Fruit fly (Drosophila melanogaster): ENCODE measurements around the gene Npc2a.

Gene Npc2a

DNA sequence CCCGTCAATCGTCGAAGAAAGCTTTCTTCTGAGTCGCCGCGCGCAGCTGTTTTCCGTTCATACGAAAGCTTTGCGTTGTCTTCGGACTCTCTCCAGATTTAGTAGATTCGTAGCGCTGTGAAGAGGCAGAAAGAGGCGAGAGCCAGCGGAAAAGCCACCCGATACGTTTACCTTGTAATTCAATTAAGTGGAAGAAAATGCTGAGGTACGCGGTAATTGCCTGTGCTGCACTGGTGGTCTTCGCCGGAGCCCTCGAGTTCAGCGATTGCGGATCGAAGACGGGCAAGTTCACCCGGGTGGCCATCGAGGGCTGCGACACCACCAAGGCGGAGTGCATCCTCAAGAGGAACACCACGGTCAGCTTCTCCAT is at the start of gene Npc2a:
Gene Npc2a (plus strand): TSS at position 99 of the 370 bp plus-strand sequence.
- TF ChIP-seq Eip93F (GFP tag; optimal IDR thresholded peaks at IDR 0.05) (no peak), CG3919 (GFP tag; optimal IDR thresholded peaks at IDR 0.05) (peak; percentile 3), CG10631 (GFP tag; optimal IDR thresholded peaks at IDR 0.05) (no peak), Hr38 (GFP tag; optimal IDR thresholded peaks at IDR 0.05) (no peak), CG7368 (GFP tag; optimal IDR thresholded peaks at IDR 0.05) (no peak), svp (GFP tag) (peak; percentile 63), fkh (GFP tag; optimal IDR thresholded peaks at IDR 0.05) (no peak), CG32006 (GFP tag; optimal IDR thresholded peaks at IDR 0.05) (no peak), CG31627 (GFP tag; optimal IDR thresholded peaks at IDR 0.05) (no peak), Eip78C (GFP tag) (peak; percentile 28)

DNA sequence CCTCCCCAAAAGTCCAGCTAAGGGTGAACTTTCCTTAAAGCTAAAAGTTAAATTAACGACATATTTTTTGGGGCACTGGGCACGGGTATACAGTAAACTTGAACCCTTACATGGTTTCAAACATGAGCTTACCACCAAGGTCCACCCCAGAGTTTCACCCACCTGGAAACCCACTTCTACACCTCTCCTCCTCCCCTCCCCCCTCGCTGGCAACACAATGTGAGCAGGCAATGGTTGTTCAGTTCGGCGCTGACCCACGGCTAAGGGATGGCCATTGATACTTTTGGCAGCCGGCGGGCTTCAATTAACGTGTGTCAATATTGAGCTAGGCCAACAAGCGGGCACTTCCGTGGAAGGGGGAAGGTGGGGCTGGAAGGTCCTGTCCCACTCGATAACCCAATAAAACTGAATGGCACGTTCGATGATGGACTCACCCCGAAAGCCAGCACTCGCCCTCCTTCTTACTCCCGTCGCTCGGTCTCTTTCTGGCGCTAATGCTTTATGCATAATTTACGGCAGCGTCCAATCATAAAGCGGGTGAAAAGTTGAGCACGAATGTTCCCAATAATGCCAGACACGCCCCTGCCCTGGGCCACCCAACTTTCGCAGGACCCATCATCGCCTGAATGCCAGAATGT is 43.5 kb upstream of the Npc2a start:
- TF ChIP-seq svp (GFP tag) (peak; percentile 51), net (GFP tag; optimal IDR thresholded peaks at IDR 0.05) (no peak)

DNA sequence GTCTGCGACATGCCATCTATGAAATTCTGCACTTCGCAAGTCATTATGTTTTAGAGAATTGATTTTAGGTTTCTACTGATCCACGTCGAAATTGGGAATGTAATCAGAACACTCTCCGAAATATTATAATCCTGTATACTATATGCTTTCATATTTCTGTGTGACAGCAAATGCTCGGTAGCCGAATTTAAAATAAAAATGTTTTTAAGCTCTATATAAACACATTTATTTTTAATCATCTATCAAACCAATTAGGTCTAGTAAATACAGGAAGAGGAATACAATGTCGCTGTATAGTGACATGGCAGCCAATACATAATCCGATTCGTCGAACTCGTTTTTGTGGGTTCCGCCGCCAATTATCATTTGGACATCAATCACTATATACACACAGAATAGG is 42.5 kb upstream of the Npc2a start, which contains the start of gene CG15357:
Gene CG15357 (minus strand): TSS at position 101 of the 400 bp plus-strand sequence.
- TF ChIP-seq CG6163 (GFP tag; IDR thresholded peaks at IDR 0.05) (no peak), esn (GFP tag; optimal IDR thresholded peaks at IDR 0.05) (no peak), dsx (GFP tag; optimal IDR thresholded peaks at IDR 0.05; ENCODE audit: poor library complexity, severe bottlenecking) (no peak), CG16779 (tag; optimal IDR thresholded peaks at IDR 0.05) (no peak), Ets96B (tag; optimal IDR thresholded peaks at IDR 0.05) (no peak), CG11762 (GFP tag; optimal IDR thresholded peaks at IDR 0.05; ENCODE audit: insufficient read depth) (no peak), Hr4 (GFP tag; optimal IDR thresholded peaks at IDR 0.05) (no peak), Ets21C (GFP tag; optimal IDR thresholded peaks at IDR 0.05) (no peak), svp (GFP tag) (no peak), CG11294 (GFP tag; IDR thresholded peaks at IDR 0.05) (no peak), CG8319 (GFP tag; optimal IDR thresholded peaks at IDR 0.05) (no peak), net (GFP tag; optimal IDR thresholded peaks at IDR 0.05) (no peak), Met (GFP tag; optimal IDR thresholded peaks at IDR 0.05) (no peak)

DNA sequence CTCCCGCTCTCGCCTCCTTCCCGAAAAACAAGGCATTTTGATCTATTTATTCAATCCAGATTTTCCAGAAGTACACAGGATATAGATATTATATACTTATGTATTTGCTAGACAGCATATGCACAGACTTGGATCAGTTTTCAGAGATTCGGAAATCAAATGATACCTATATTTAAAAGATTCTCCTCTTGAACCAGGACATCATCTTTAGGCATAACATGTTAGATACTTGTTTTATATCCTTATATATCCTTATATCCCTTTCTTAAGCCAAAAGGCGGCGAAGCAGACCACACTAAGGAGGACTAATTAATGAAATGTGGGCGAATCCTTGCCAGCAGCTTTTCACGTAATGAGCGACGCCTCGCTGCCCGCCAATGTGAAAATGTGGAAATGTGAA is 41.5 kb upstream of the Npc2a start, which contains the start of gene CG33673:
Gene CG33673 (minus strand): TSS at position 101 of the 400 bp plus-strand sequence.
- no peak for TF ChIP-seq pdm3 (GFP tag; optimal IDR thresholded peaks at IDR 0.05)

DNA sequence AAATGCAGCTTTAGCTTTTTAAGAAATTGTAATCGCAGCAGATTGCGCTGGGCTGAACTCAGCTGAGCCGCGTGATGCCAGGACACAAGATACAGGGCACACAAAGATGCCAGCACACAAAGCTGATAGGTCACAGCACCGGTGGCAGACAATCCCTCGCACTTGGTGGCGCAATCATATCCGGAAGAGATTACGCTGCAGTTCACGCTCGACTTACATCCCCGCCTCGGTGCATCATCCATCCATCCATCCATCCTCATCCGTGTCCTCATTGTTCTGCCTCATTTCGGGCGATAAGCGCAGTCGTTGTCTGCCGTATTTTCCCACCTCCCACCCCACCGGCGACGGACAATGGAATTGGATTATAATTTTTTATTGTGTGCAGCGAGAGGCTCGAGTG is 40.1 kb upstream of the Npc2a start:
- TF ChIP-seq Ets21C (GFP tag; optimal IDR thresholded peaks at IDR 0.05) (no peak), svp (GFP tag) (peak; percentile 93)

DNA sequence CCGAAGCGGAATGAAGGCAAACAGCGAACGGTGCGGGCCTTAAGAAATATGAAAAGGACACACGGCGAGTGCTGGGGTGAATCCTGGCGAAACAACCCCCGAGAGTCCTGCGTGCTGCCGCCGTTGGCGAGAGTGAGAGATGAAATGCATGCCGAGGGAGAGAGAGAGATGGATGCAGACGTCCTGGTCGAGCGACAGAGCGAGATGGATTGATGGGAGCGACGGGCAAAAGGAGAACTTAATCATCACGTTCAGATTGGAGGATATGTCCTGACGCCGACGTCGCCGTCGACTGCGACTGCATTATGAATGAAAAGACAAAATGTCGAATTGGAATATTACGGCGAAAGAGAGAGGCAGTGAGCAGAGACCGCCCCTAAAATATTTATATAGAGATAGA is 33.5 kb upstream of the Npc2a start:
- TF ChIP-seq CG4318 (GFP tag; optimal IDR thresholded peaks at IDR 0.05), result no peak

DNA sequence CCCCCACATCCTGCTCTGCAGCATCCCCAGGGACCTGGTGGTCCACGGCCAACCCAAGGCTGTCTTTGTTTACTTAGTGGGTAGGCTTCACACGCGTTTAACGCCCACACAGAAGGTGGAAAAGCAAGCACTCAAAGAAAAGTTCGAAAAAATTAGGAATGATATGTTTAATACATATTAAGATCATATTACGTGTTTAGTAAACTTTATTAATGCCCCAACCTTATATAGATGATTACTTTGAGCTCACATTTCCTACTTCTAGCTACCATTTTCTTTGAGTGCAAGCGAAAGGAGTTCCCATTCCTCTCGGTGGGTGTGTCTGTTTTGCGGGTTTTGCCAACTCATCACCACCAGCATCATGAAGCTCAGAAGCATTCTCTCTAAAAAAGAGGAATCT is 28.7 kb upstream of the Npc2a start:
- TF ChIP-seq eg (GFP tag; IDR thresholded peaks at IDR 0.05) (no peak), achi (GFP tag; optimal IDR thresholded peaks at IDR 0.05) (no peak), Eip93F (GFP tag; optimal IDR thresholded peaks at IDR 0.05) (no peak), CG10631 (GFP tag; optimal IDR thresholded peaks at IDR 0.05) (no peak), Blimp-1 (GFP tag; optimal IDR thresholded peaks at IDR 0.05) (no peak), CG11902 (GFP tag; optimal IDR thresholded peaks at IDR 0.05) (no peak), CG7368 (GFP tag; optimal IDR thresholded peaks at IDR 0.05) (no peak), CG16779 (tag; optimal IDR thresholded peaks at IDR 0.05) (no peak), Met (GFP tag; optimal IDR thresholded peaks at IDR 0.05) (peak; percentile 4), Sox102F (GFP tag; optimal IDR thresholded peaks at IDR 0.05) (peak; percentile 18), CG4318 (GFP tag; optimal IDR thresholded peaks at IDR 0.05) (no peak), dac (GFP tag; optimal IDR thresholded peaks at IDR 0.05) (no peak), topi (GFP tag; optimal IDR thresholded peaks at IDR 0.05) (no peak), CG6792 (GFP tag; optimal IDR thresholded peaks at IDR 0.05) (no peak), svp (GFP tag) (no peak), acj6 (GFP tag; optimal IDR thresholded peaks at IDR 0.05) (no peak)

All from whole organism, prepupa.